Worm (Caenorhabditis elegans) whole organism, L2 larva: ENCODE measurements around the gene srsy-2.

Experiments
- R02D3.7 ChIP-seq: fragments of 150-350 bp; optimal IDR thresholded peaks from 2 replicates; lab custom pipeline; 2014; ENCODE audit warnings: missing biosample characterization, missing genetic modification characterization
- elt-3 ChIP-seq: sonication (generic microtip); optimal IDR thresholded peaks from 2 replicates; lab custom pipeline; 2017; ENCODE audit warnings: missing biosample characterization, missing genetic modification characterization

ce11 chrII:6244171-6244570, 17.3 kb upstream of the srsy-2 start, which contains the start of gene tat-4:
- TF ChIP-seq R02D3.7 (tag; lab: Kevin White, UChicago), result no peak
- TF ChIP-seq elt-3, result no peak
